Fruit fly (Drosophila melanogaster): ENCODE data around the gene SA1.

SA1 gene

dm6 chr2L:6956725-6957124 lies 6.5 kb downstream of the SA1 start, which contains the start of the genes CG13775 and CG3430 (continued):
- TF ChIP-seq Chrac-16 (GFP tag; optimal IDR thresholded peaks at IDR 0.05) (peak; percentile 29), CG12391 (tag; optimal IDR thresholded peaks at IDR 0.05) (peak; percentile 38), sug (tag; optimal IDR thresholded peaks at IDR 0.05) (peak; percentile 22), sens (GFP tag) (peak; percentile 86), CG12659 (GFP tag; optimal IDR thresholded peaks at IDR 0.05) (peak; percentile 44), so (GFP tag; IDR thresholded peaks at IDR 0.05) (no peak), Myb (GFP tag; optimal IDR thresholded peaks at IDR 0.05) (peak; percentile 41), CG11456 (GFP tag; IDR thresholded peaks at IDR 0.05) (peak; percentile 58; the same call in 2 of the 3 replicates), CG11560 (tag; IDR thresholded peaks at IDR 0.05) (no peak), vfl (GFP tag; optimal IDR thresholded peaks at IDR 0.05) (peak; percentile 7), CG15514 (GFP tag; optimal IDR thresholded peaks at IDR 0.05) (peak; percentile 73), CG9727 (GFP tag; optimal IDR thresholded peaks at IDR 0.05) (peak; percentile 44), pb (GFP tag; optimal IDR thresholded peaks at IDR 0.05) (peak; percentile 28), schlank (tag; optimal IDR thresholded peaks at IDR 0.05) (no peak), HLH3B (GFP tag; IDR thresholded peaks at IDR 0.05) (no peak), Rfx (GFP tag; IDR thresholded peaks at IDR 0.05) (peak; percentile 67), CG4424 (GFP tag; optimal IDR thresholded peaks at IDR 0.05) (peak; percentile 37), CG14860 (GFP tag; IDR thresholded peaks at IDR 0.05; ENCODE audit: partially characterized antibody) (peak; percentile 54; the same call in 2 of the 3 replicates), CG33213 (GFP tag; optimal IDR thresholded peaks at IDR 0.05) (peak; percentile 7), CG17912 (GFP tag; optimal IDR thresholded peaks at IDR 0.05) (peak; percentile 17), CG5953 (GFP tag; IDR thresholded peaks at IDR 0.05) (no peak), tin (GFP tag; optimal IDR thresholded peaks at IDR 0.05) (peak; percentile 7), Dad (GFP tag; optimal IDR thresholded peaks at IDR 0.05) (peak; percentile 27), CG14014 (GFP tag; IDR thresholded peaks at IDR 0.05) (peak; percentile 33; the same call in 1 of the 2 replicates), CG4617 (GFP tag; optimal IDR thresholded peaks at IDR 0.05; ENCODE audit: borderline replicate concordance) (peak; percentile 27), CG2116 (GFP tag; optimal IDR thresholded peaks at IDR 0.05) (peak; percentile 54), CG13624 (GFP tag; optimal IDR thresholded peaks at IDR 0.05) (peak; percentile 57), CG32532 (GFP tag; IDR thresholded peaks at IDR 0.05) (peak; percentile 56; the same call in 1 of the 2 replicates), Deaf1 (tag; optimal IDR thresholded peaks at IDR 0.05) (no peak), wdn (GFP tag; IDR thresholded peaks at IDR 0.05) (0 out of 2 replicates have a peak, but pooled peaks have one; percentile 34), Camta (GFP tag; optimal IDR thresholded peaks at IDR 0.05) (peak; percentile 25), Lhr (GFP tag; optimal IDR thresholded peaks at IDR 0.05) (no peak), disco-r (GFP tag; optimal IDR thresholded peaks at IDR 0.05) (no peak), psq (GFP tag; optimal IDR thresholded peaks at IDR 0.05) (no peak), CG17328 (GFP tag; IDR thresholded peaks at IDR 0.05) (peak; percentile 55), CoRest (tag; optimal IDR thresholded peaks at IDR 0.05) (peak; percentile 27), CG1603 (tag; optimal IDR thresholded peaks at IDR 0.05) (no peak), CG17186 (GFP tag; optimal IDR thresholded peaks at IDR 0.05) (no peak), lab (GFP tag; optimal IDR thresholded peaks at IDR 0.05) (no peak), lilli (GFP tag; optimal IDR thresholded peaks at IDR 0.05) (no peak), CG2120 (GFP tag; optimal IDR thresholded peaks at IDR 0.05) (peak; percentile 59), zen2 (GFP tag; IDR thresholded peaks at IDR 0.05; ENCODE audit: partially characterized antibody) (peak; percentile 40; the same call in 1 of the 3 replicates), CG42726 (GFP tag; IDR thresholded peaks at IDR 0.05; ENCODE audit: partially characterized antibody) (peak; percentile 66; the same call in 1 of the 2 replicates), Bdp1 (GFP tag; optimal IDR thresholded peaks at IDR 0.05) (no peak), rib (GFP tag; IDR thresholded peaks at IDR 0.05) (0 out of 2 replicates have a peak, but pooled peaks have one; percentile 12), Hr51 (GFP tag; optimal IDR thresholded peaks at IDR 0.05) (peak in 1 of 2 experiments; percentile 1), Nf-YB (GFP tag; optimal IDR thresholded peaks at IDR 0.05) (no peak), Nf-YC (tag; optimal IDR thresholded peaks at IDR 0.05) (no peak), row (GFP tag; IDR thresholded peaks at IDR 0.05) (peak; percentile 91), unc-4 (GFP tag; IDR thresholded peaks at IDR 0.05; ENCODE audit: partially characterized antibody) (peak; percentile 72)

All from whole organism, embryonic.